Worm (Caenorhabditis elegans) whole organism, mixed stage, embryonic: ENCODE results near the gene cbp-2.

Experiments used
- M03D4.4 ChIP-seq: sonication (generic microtip); optimal IDR thresholded peaks from 2 replicates; lab custom pipeline; 2017; ENCODE audit warnings: mild to moderate bottlenecking, missing genetic modification characterization, missing compliant biosample characterization
- bed-3 ChIP-seq: fragments of 200-800 bp; sonication (Bioruptor generic); optimal IDR thresholded peaks from 3 replicates; lab custom pipeline; 2018; ENCODE audit warnings: mild to moderate bottlenecking, missing genetic modification characterization, moderate library complexity, missing compliant biosample characterization
- ceh-39 ChIP-seq: fragments of 150-350 bp; optimal IDR thresholded peaks from 2 replicates; lab custom pipeline; 2014; ENCODE audit warnings: missing biosample characterization, missing genetic modification characterization
- ceh-43 ChIP-seq: fragments of 200-800 bp; sonication (Bioruptor generic); optimal IDR thresholded peaks from 2 replicates; lab custom pipeline; 2018; ENCODE audit warnings: mild to moderate bottlenecking, missing genetic modification characterization, moderate library complexity, missing compliant biosample characterization
- ceh-83 ChIP-seq: fragments of 200-800 bp; sonication (Bioruptor generic); optimal IDR thresholded peaks from 2 replicates; lab custom pipeline; 2018; ENCODE audit warnings: mild to moderate bottlenecking, missing genetic modification characterization, missing compliant biosample characterization
- ces-1 ChIP-seq: fragments of 150-350 bp; optimal IDR thresholded peaks from 2 replicates; lab custom pipeline; 2014; ENCODE audit warnings: missing biosample characterization, missing genetic modification reagents, missing genetic modification characterization
- cnd-1 ChIP-seq: fragments of 200-800 bp; sonication (Bioruptor generic); optimal IDR thresholded peaks from 2 replicates; lab custom pipeline; 2018; ENCODE audit warnings: mild to moderate bottlenecking, missing genetic modification characterization, missing compliant biosample characterization
- drap-1 ChIP-seq: fragments of 200-800 bp; sonication (Bioruptor generic); optimal IDR thresholded peaks from 3 replicates; lab custom pipeline; 2018; ENCODE audit warnings: mild to moderate bottlenecking, missing genetic modification characterization, missing compliant biosample characterization
- elt-3 ChIP-seq: fragments of 150-350 bp; optimal IDR thresholded peaks from 2 replicates; lab custom pipeline; 2014; ENCODE audit warnings: missing biosample characterization, missing genetic modification characterization
- flh-1 ChIP-seq: fragments of 200-800 bp; sonication (Bioruptor generic); optimal IDR thresholded peaks from 2 replicates; lab custom pipeline; 2018; ENCODE audit warnings: mild to moderate bottlenecking, missing genetic modification characterization, moderate library complexity, missing compliant biosample characterization
- ham-2 ChIP-seq: fragments of 200-800 bp; sonication (Bioruptor generic); optimal IDR thresholded peaks from 2 replicates; lab custom pipeline; 2018; ENCODE audit warnings: mild to moderate bottlenecking, missing genetic modification characterization, missing compliant biosample characterization
- hlh-1 ChIP-seq: fragments of 150-350 bp; optimal IDR thresholded peaks from 2 replicates; lab custom pipeline; 2014; ENCODE audit warnings: missing biosample characterization, missing genetic modification reagents, missing genetic modification characterization
- lin-13 ChIP-seq: fragments of 150-350 bp; optimal IDR thresholded peaks from 2 replicates; lab custom pipeline; 2014; ENCODE audit warnings: missing biosample characterization, missing genetic modification characterization
- lin-32 ChIP-seq: fragments of 200-800 bp; sonication (Bioruptor generic); optimal IDR thresholded peaks from 2 replicates; lab custom pipeline; 2018; ENCODE audit warnings: mild to moderate bottlenecking, missing genetic modification characterization, missing compliant biosample characterization
- lsy-2 ChIP-seq: fragments of 150-350 bp; optimal IDR thresholded peaks from 2 replicates; lab custom pipeline; 2014; ENCODE audit warnings: missing biosample characterization, missing genetic modification characterization
- mab-5 ChIP-seq: fragments of 150-350 bp; optimal IDR thresholded peaks from 2 replicates; lab custom pipeline; 2014; ENCODE audit warnings: missing biosample characterization, missing genetic modification characterization
- mep-1 ChIP-seq: fragments of 150-350 bp; optimal IDR thresholded peaks from 2 replicates; lab custom pipeline; 2017; ENCODE audit warnings: missing biosample characterization, missing genetic modification reagents, missing genetic modification characterization, inconsistent platforms
- nhr-12 ChIP-seq: fragments of 150-350 bp; optimal IDR thresholded peaks from 2 replicates; lab custom pipeline; 2014; ENCODE audit warnings: missing biosample characterization, missing genetic modification characterization
- nhr-2 ChIP-seq: fragments of 150-350 bp; optimal IDR thresholded peaks from 2 replicates; lab custom pipeline; 2014; ENCODE audit warnings: missing biosample characterization, missing genetic modification characterization
- nhr-237 ChIP-seq: fragments of 150-350 bp; optimal IDR thresholded peaks from 2 replicates; lab custom pipeline; 2014; ENCODE audit warnings: missing biosample characterization, missing genetic modification characterization
- nhr-28 ChIP-seq: fragments of 150-350 bp; optimal IDR thresholded peaks from 2 replicates; lab custom pipeline; 2014; ENCODE audit warnings: missing biosample characterization, missing genetic modification characterization
- nhr-76 ChIP-seq: sonication (generic microtip); optimal IDR thresholded peaks from 2 replicates; lab custom pipeline; 2017; ENCODE audit warnings: missing biosample characterization, missing genetic modification characterization
- pha-4 ChIP-seq: fragments of 150-350 bp; optimal IDR thresholded peaks from 2 replicates; lab custom pipeline; 2018; ENCODE audit warnings: missing biosample characterization, missing genetic modification reagents, missing genetic modification characterization
- sem-2 ChIP-seq: fragments of 200-800 bp; sonication (Bioruptor generic); optimal IDR thresholded peaks from 2 replicates; lab custom pipeline; 2018; ENCODE audit warnings: mild to moderate bottlenecking, missing genetic modification characterization, missing compliant biosample characterization
- snpc-4 ChIP-seq: fragments of 150-350 bp; optimal IDR thresholded peaks from 2 replicates; lab custom pipeline; 2014; ENCODE audit warnings: missing biosample characterization, missing genetic modification characterization
- sptf-1 ChIP-seq: sonication (generic microtip); optimal IDR thresholded peaks from 2 replicates; lab custom pipeline; 2017; ENCODE audit warnings: mild to moderate bottlenecking, missing genetic modification characterization, moderate library complexity, missing compliant biosample characterization
- tbx-8 ChIP-seq: fragments of 200-800 bp; sonication (Bioruptor generic); optimal IDR thresholded peaks from 2 replicates; lab custom pipeline; 2018; ENCODE audit warnings: mild to moderate bottlenecking, missing genetic modification characterization, moderate library complexity, missing compliant biosample characterization
- unc-120 ChIP-seq: sonication (generic microtip); optimal IDR thresholded peaks from 2 replicates; lab custom pipeline; 2017; ENCODE audit warnings: missing genetic modification characterization, missing compliant biosample characterization; ENCODE audit not compliant: poor library complexity, severe bottlenecking
- unc-39 ChIP-seq: fragments of 150-350 bp; optimal IDR thresholded peaks from 2 replicates; lab custom pipeline; 2014; ENCODE audit warnings: missing biosample characterization, missing genetic modification characterization
- zip-8 ChIP-seq: fragments of 150-350 bp; optimal IDR thresholded peaks from 2 replicates; lab custom pipeline; 2014; ENCODE audit warnings: missing biosample characterization, missing genetic modification characterization

Gene cbp-2

DNA sequence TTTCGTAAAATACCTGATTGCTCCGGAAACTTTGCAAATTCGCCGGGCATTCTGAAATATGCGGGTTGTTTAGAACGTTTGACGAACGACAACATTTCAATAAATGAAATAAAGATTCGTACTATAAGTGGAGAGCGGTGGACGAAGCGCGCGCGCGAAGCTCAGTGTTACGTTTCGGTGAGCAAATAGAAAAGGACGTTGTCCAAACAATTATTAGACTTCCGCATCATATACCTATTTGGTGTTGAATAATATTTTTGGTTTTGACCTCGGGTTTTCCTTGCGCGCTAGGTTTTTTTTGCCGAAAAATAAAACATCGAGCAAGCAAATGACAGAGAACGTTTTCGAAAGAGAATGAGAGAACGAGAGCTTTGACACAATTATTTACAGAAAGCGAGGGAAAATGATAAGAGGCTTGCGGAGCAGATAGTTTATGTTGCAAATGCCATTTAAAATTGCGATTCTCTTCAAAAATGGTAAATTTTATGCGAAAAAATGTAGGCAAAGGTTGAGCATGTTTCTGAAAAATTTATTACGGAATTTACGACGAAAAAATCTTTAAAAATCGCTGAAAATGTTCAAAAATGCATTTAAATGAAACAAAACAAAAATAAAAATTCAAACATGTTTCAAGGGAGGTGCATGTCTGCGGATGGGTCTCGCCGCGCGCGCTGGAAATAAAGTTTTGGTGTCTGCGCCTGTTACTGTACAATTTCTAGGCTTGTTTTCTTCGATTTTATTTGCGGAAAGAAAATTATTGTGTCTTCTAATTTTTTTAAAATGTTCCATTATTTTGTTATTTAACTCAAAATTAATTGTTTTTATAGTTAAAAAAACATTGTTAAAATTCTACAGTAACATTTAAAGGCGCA lies 12.1 kb upstream of the cbp-2 start, which contains the start of the genes cyld-1 and F40F12.9:
TSS of gene cyld-1 (minus strand) at position 51 of the 872 bp plus-strand sequence.
TSS of gene F40F12.9 (plus strand) at position 721 of the 872 bp plus-strand sequence.
- TF ChIP-seq snpc-4: no peak
- TF ChIP-seq tbx-8: no peak
- TF ChIP-seq unc-120 (tag; lab: Kevin White, UChicago): no peak
- TF ChIP-seq ham-2: no peak
- TF ChIP-seq nhr-12 (tag; lab: Kevin White, UChicago): no peak
- no peak for TF ChIP-seq nhr-28 (tag; lab: Kevin White, UChicago)
- TF ChIP-seq lsy-2 (tag; lab: Kevin White, UChicago): no peak
- TF ChIP-seq cnd-1 (tag; lab: Kevin White, UChicago): no peak
- TF ChIP-seq flh-1: no peak
- TF ChIP-seq hlh-1 (tag; lab: Kevin White, UChicago): no peak
- no peak for TF ChIP-seq nhr-2

DNA sequence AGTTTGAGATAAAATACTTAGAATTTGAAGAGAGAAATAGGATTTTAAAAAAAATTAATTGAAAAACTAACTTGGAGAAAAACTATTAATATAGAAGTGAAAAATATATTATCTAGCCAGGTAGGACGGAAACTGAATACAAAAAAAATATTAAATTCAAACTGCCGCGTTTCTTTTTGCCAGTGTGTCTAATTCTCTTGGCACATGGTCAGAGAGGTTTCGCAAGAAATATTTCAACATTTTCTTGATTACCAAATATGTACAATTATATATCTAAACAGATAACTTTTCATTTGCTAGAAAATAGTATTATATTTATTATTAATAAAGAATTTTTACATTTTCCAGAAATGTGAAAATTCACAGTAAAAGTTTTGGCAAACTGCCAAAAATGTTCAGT lies 10.5 kb upstream of the cbp-2 start:
- TF ChIP-seq bed-3 (GFP tag; lab: Kevin White, UChicago) (no peak), zip-8 (tag; lab: Kevin White, UChicago) (no peak), cnd-1 (tag; lab: Kevin White, UChicago) (no peak), ceh-39 (tag; lab: Kevin White, UChicago) (no peak), ceh-83 (GFP tag; lab: Kevin White, UChicago) (no peak), unc-39 (no peak), lin-32 (no peak), drap-1 (no peak), nhr-237 (tag; lab: Kevin White, UChicago) (no peak), nhr-2 (no peak)

DNA sequence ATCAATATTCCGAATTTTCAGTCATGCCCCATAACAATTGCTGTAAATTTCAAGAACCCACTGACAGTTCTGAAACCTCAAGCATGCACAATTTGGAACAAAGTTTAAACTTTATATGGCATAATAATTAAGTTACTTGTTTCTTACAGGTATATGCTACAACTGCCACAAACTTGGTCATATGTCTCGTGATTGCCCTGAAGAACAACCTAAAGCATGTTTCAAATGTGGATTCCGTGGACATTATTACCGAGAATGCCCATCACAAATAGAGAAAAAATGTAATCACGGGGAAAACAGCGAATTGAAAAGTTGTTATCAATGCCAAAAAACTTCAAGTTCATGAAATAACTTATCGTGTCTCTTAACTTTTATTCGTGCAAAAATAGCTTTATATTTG lies 10.0 kb upstream of the cbp-2 start:
- TF ChIP-seq mab-5 (tag; lab: Kevin White, UChicago): no peak
- no peak for TF ChIP-seq unc-120 (tag; lab: Kevin White, UChicago)
- TF ChIP-seq nhr-2: no peak
- TF ChIP-seq bed-3 (GFP tag; lab: Kevin White, UChicago): no peak
- TF ChIP-seq cnd-1 (tag; lab: Kevin White, UChicago): no peak
- TF ChIP-seq pha-4 (tag; lab: Kevin White, UChicago): no peak
- no peak for TF ChIP-seq snpc-4
- no peak for TF ChIP-seq ceh-43 (GFP tag; lab: Kevin White, UChicago)
- no peak for TF ChIP-seq nhr-76
- no peak for TF ChIP-seq nhr-12 (tag; lab: Kevin White, UChicago)
- TF ChIP-seq lin-32: no peak
- no peak for TF ChIP-seq lsy-2 (tag; lab: Kevin White, UChicago)
- no peak for TF ChIP-seq sptf-1 (tag; lab: Kevin White, UChicago)
- no peak for TF ChIP-seq unc-39
- no peak for TF ChIP-seq mep-1
- TF ChIP-seq elt-3 (tag; lab: Kevin White, UChicago): no peak
- no peak for TF ChIP-seq drap-1
- TF ChIP-seq ceh-83 (GFP tag; lab: Kevin White, UChicago): no peak
- TF ChIP-seq ceh-39 (tag; lab: Kevin White, UChicago): no peak
- TF ChIP-seq lin-13 (tag; lab: Kevin White, UChicago): no peak

DNA sequence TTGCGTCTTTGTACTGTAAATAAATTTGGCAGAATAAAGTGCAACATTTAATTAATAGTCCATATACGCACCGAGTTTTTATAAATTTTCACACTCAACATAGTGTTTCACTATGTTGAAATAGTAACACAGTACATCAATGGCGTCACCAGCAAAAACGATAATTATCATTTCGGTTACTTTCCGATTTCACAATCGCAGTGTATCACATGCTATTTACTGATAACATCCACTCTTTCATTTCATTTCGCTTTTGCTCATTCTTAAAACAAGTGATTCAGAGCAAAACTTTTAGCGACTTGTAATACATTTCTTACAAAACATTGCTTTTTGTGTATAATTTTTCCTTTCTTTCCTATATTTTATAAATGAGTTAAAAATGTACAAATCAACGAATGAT lies 9.3 kb upstream of the cbp-2 start, which contains the start of gene cbp-3:
TSS of gene cbp-3 (plus strand) at position 272 of the 400 bp plus-strand sequence.
- TF ChIP-seq M03D4.4 (no peak), bed-3 (GFP tag; lab: Kevin White, UChicago) (no peak), unc-120 (tag; lab: Kevin White, UChicago) (no peak), ces-1 (GFP tag; lab: Kevin White, UChicago) (no peak), pha-4 (tag; lab: Kevin White, UChicago) (no peak), tbx-8 (no peak), ceh-39 (tag; lab: Kevin White, UChicago) (no peak), ceh-83 (GFP tag; lab: Kevin White, UChicago) (no peak), unc-39 (no peak), flh-1 (no peak), ceh-43 (GFP tag; lab: Kevin White, UChicago) (no peak), sem-2 (GFP tag; lab: Kevin White, UChicago) (no peak), drap-1 (no peak), snpc-4 (no peak), lin-13 (tag; lab: Kevin White, UChicago) (no peak)
